Worm (Caenorhabditis elegans) whole organism, late embryonic: ENCODE data around the gene ksr-1.

ENCODE experiments used
- C08G9.2 ChIP-seq: sonication (generic microtip); optimal IDR thresholded peaks from 2 replicates; lab custom pipeline; 2016; ENCODE audit warnings: mild to moderate bottlenecking, missing genetic modification characterization, moderate library complexity, missing compliant biosample characterization
- F13H6.1 ChIP-seq: sonication (generic microtip); optimal IDR thresholded peaks from 2 replicates; lab custom pipeline; 2016; ENCODE audit warnings: missing genetic modification characterization, missing compliant biosample characterization
- K02D7.2 ChIP-seq: sonication (generic microtip); optimal IDR thresholded peaks from 2 replicates; lab custom pipeline; 2017; ENCODE audit warnings: mild to moderate bottlenecking, missing genetic modification characterization, missing compliant biosample characterization
- T23F11.4 ChIP-seq: fragments of 200-800 bp; sonication (Bioruptor generic); optimal IDR thresholded peaks from 2 replicates; lab custom pipeline; 2018; ENCODE audit warnings: mild to moderate bottlenecking, missing genetic modification characterization, missing compliant biosample characterization
- Y22D7AL.16 ChIP-seq: sonication (generic microtip); optimal IDR thresholded peaks from 2 replicates; lab custom pipeline; 2016; ENCODE audit warnings: missing genetic modification characterization, missing compliant biosample characterization
- ahr-1 ChIP-seq: sonication (generic microtip); optimal IDR thresholded peaks from 2 replicates; lab custom pipeline; 2016; ENCODE audit warnings: missing genetic modification characterization, missing compliant biosample characterization
- ceh-19 ChIP-seq: fragments of 200-800 bp; sonication (Bioruptor generic); optimal IDR thresholded peaks from 2 replicates; lab custom pipeline; 2018; ENCODE audit warnings: mild to moderate bottlenecking, missing genetic modification characterization, missing compliant biosample characterization
- ceh-2 ChIP-seq: sonication (generic microtip); optimal IDR thresholded peaks from 2 replicates; lab custom pipeline; 2016; ENCODE audit warnings: missing genotype, missing genetic modification characterization, missing compliant biosample characterization
- ceh-22 ChIP-seq: sonication (generic microtip); optimal IDR thresholded peaks from 2 replicates; lab custom pipeline; 2017; ENCODE audit warnings: missing biosample characterization, missing genetic modification characterization
- ceh-24 ChIP-seq: sonication (generic microtip); optimal IDR thresholded peaks from 2 replicates; lab custom pipeline; 2016; ENCODE audit warnings: mild to moderate bottlenecking, missing genetic modification characterization, missing compliant biosample characterization
- ceh-30 ChIP-seq: fragments of 150-350 bp; optimal IDR thresholded peaks from 2 replicates; lab custom pipeline; 2014; ENCODE audit warnings: missing biosample characterization, missing genetic modification characterization
- ceh-31 ChIP-seq: sonication (generic microtip); optimal IDR thresholded peaks from 2 replicates; lab custom pipeline; 2016; ENCODE audit warnings: missing genetic modification characterization, missing compliant biosample characterization
- ceh-9 ChIP-seq: sonication (generic microtip); optimal IDR thresholded peaks from 2 replicates; lab custom pipeline; 2016; ENCODE audit warnings: mild to moderate bottlenecking, missing genetic modification characterization, inconsistent platforms, missing compliant biosample characterization
- dmd-4 ChIP-seq: sonication (generic microtip); optimal IDR thresholded peaks from 2 replicates; lab custom pipeline; 2016; ENCODE audit warnings: borderline replicate concordance, missing genetic modification characterization, missing compliant biosample characterization
- dve-1 ChIP-seq: sonication (generic microtip); optimal IDR thresholded peaks from 2 replicates; lab custom pipeline; 2017; ENCODE audit warnings: antibody characterized with exemption, mild to moderate bottlenecking, missing genetic modification characterization, missing compliant biosample characterization
- elt-2 ChIP-seq: sonication (generic microtip); optimal IDR thresholded peaks from 2 replicates; lab custom pipeline; 2016; ENCODE audit warnings: missing genetic modification reagents, missing genetic modification characterization, missing compliant biosample characterization
- ets-4 ChIP-seq: sonication (generic microtip); optimal IDR thresholded peaks from 2 replicates; lab custom pipeline; 2016; ENCODE audit warnings: missing genetic modification characterization, missing compliant biosample characterization
- eyg-1 ChIP-seq: sonication (generic microtip); optimal IDR thresholded peaks from 2 replicates; lab custom pipeline; 2016; ENCODE audit warnings: missing genotype, missing genetic modification characterization, missing compliant biosample characterization
- fkh-10 ChIP-seq: fragments of 150-350 bp; optimal IDR thresholded peaks from 2 replicates; lab custom pipeline; 2014; ENCODE audit warnings: missing biosample characterization, missing genetic modification reagents, missing genetic modification characterization
- fkh-6 ChIP-seq: sonication (generic microtip); optimal IDR thresholded peaks from 2 replicates; lab custom pipeline; 2016; ENCODE audit warnings: missing genetic modification characterization, missing compliant biosample characterization
- hlh-13 ChIP-seq: fragments of 200-800 bp; sonication (Bioruptor generic); optimal IDR thresholded peaks from 2 replicates; lab custom pipeline; 2018; ENCODE audit warnings: mild to moderate bottlenecking, missing genetic modification characterization, missing compliant biosample characterization
- hlh-15 ChIP-seq: sonication (generic microtip); optimal IDR thresholded peaks from 2 replicates; lab custom pipeline; 2016; ENCODE audit warnings: missing genetic modification characterization, missing compliant biosample characterization
- hlh-30 ChIP-seq: sonication (generic microtip); optimal IDR thresholded peaks from 2 replicates; lab custom pipeline; 2017; ENCODE audit warnings: antibody characterized with exemption, missing genetic modification characterization, missing compliant biosample characterization; ENCODE audit not compliant: insufficient read depth
- lim-6 ChIP-seq: sonication (generic microtip); optimal IDR thresholded peaks from 2 replicates; lab custom pipeline; 2016; ENCODE audit warnings: missing genetic modification characterization, missing compliant biosample characterization
- lin-11 ChIP-seq: fragments of 200-800 bp; sonication (Bioruptor generic); optimal IDR thresholded peaks from 2 replicates; lab custom pipeline; 2018; ENCODE audit warnings: mild to moderate bottlenecking, missing genetic modification characterization, missing compliant biosample characterization
- madf-2 ChIP-seq: sonication (generic microtip); optimal IDR thresholded peaks from 2 replicates; lab custom pipeline; 2017; ENCODE audit warnings: missing genetic modification characterization, missing compliant biosample characterization
- nhr-11 ChIP-seq: fragments of 150-350 bp; optimal IDR thresholded peaks from 2 replicates; lab custom pipeline; 2014; ENCODE audit warnings: missing biosample characterization, missing genetic modification characterization
- odd-2 ChIP-seq: sonication (generic microtip); optimal IDR thresholded peaks from 2 replicates; lab custom pipeline; 2017; ENCODE audit warnings: antibody characterized with exemption, mild to moderate bottlenecking, missing genetic modification characterization, missing compliant biosample characterization
- pag-3 ChIP-seq: sonication (generic microtip); optimal IDR thresholded peaks from 2 replicates; lab custom pipeline; 2016; ENCODE audit warnings: missing compliant biosample characterization, missing genetic modification characterization, borderline replicate concordance
- pha-2 ChIP-seq: sonication (generic microtip); optimal IDR thresholded peaks from 2 replicates; lab custom pipeline; 2017; ENCODE audit warnings: mild to moderate bottlenecking, missing genetic modification characterization, missing compliant biosample characterization
- sdc-2 ChIP-seq: sonication (generic microtip); optimal IDR thresholded peaks from 2 replicates; lab custom pipeline; 2016; ENCODE audit warnings: missing genotype, missing genetic modification characterization, missing compliant biosample characterization
- sox-2 ChIP-seq: fragments of 200-800 bp; sonication (Bioruptor generic); IDR thresholded peaks from 2 replicates; pipeline ENCODE4 v1.3.6; 2022; ENCODE audit warnings: missing genetic modification reagents, missing genetic modification characterization, missing compliant biosample characterization
- tbx-2 ChIP-seq: sonication (generic microtip); optimal IDR thresholded peaks from 2 replicates; lab custom pipeline; 2016; ENCODE audit warnings: missing genetic modification characterization, missing compliant biosample characterization
- unc-3 ChIP-seq, 2 experiments: fragments of 200-800 bp in 1 of 2; sonication (Bioruptor generic) in 1 of 2; sonication (generic microtip) in 1 of 2; conservative IDR thresholded peaks in 1 of 2; optimal IDR thresholded peaks in 1 of 2; 2 replicates each; pipeline versions ENCODE4 v1.3.6 to Lab custom; 2016 to 2022; ENCODE audit warnings: missing compliant biosample characterization in 2 of 2, missing genetic modification characterization in 2 of 2, missing genetic modification reagents in 1 of 2
- unc-42 ChIP-seq: sonication (generic microtip); optimal IDR thresholded peaks from 2 replicates; lab custom pipeline; 2016; ENCODE audit warnings: missing genotype, missing genetic modification characterization, missing compliant biosample characterization

The ksr-1 gene

ce11 chrX:8257687-8258086, 17.3 kb upstream of the ksr-1 start:
- TF ChIP-seq ceh-19 (GFP tag; lab: Kevin White, UChicago) = no peak
- TF ChIP-seq unc-3 (GFP tag; conservative IDR thresholded peaks at IDR 0.05; lab: Robert Waterston, UW) = no peak
- TF ChIP-seq unc-3 (tag; optimal IDR thresholded peaks at IDR 0.05; lab: Kevin White, UChicago) = no peak
- no peak for TF ChIP-seq fkh-6 (tag; lab: Kevin White, UChicago)
- TF ChIP-seq madf-2 (tag; lab: Kevin White, UChicago) = no peak
- no peak for TF ChIP-seq pha-2 (tag; lab: Kevin White, UChicago)
- TF ChIP-seq dve-1 = no peak
- no peak for TF ChIP-seq sdc-2 (tag; lab: Kevin White, UChicago)
- no peak for TF ChIP-seq Y22D7AL.16 (tag; lab: Kevin White, UChicago)
- no peak for TF ChIP-seq tbx-2 (tag; lab: Kevin White, UChicago)

ce11 chrX:8261125-8261684, 13.8 kb upstream of the ksr-1 start, which contains the start of gene M60.7:
Gene M60.7, minus strand, starts transcription at chrX:8261175.
- TF ChIP-seq ceh-22 (tag; lab: Kevin White, UChicago) = no peak
- TF ChIP-seq C08G9.2 (tag; lab: Kevin White, UChicago) = no peak
- no peak for TF ChIP-seq ets-4 (tag; lab: Kevin White, UChicago)
- no peak for TF ChIP-seq nhr-11 (tag; lab: Kevin White, UChicago)
- TF ChIP-seq elt-2 = no peak
- no peak for TF ChIP-seq ceh-19 (GFP tag; lab: Kevin White, UChicago)
- TF ChIP-seq ahr-1 (tag; lab: Kevin White, UChicago) = no peak
- TF ChIP-seq lin-11 (tag; lab: Kevin White, UChicago) = no peak
- no peak for TF ChIP-seq ceh-30 (tag; lab: Kevin White, UChicago)
- TF ChIP-seq sox-2 = no peak
- no peak for TF ChIP-seq lim-6 (tag; lab: Kevin White, UChicago)
- TF ChIP-seq ceh-2 (tag; lab: Kevin White, UChicago) = no peak
- no peak for TF ChIP-seq odd-2 (tag; lab: Kevin White, UChicago)
- no peak for TF ChIP-seq T23F11.4 (GFP tag; lab: Kevin White, UChicago)
- no peak for TF ChIP-seq ceh-24 (tag; lab: Kevin White, UChicago)
- TF ChIP-seq hlh-15 = no peak
- no peak for TF ChIP-seq dmd-4 (tag; lab: Kevin White, UChicago)

- TF ChIP-seq pag-3 (tag; lab: Kevin White, UChicago) = no peak
- no peak for TF ChIP-seq fkh-10 (GFP tag; lab: Kevin White, UChicago)
- TF ChIP-seq hlh-13 (GFP tag; lab: Kevin White, UChicago) = no peak
- TF ChIP-seq ceh-9 (tag; lab: Kevin White, UChicago) = no peak
- TF ChIP-seq ceh-24 (tag; lab: Kevin White, UChicago) = no peak
- no peak for TF ChIP-seq Y22D7AL.16 (tag; lab: Kevin White, UChicago)
- TF ChIP-seq madf-2 (tag; lab: Kevin White, UChicago) = no peak
- TF ChIP-seq ets-4 (tag; lab: Kevin White, UChicago) = no peak
- no peak for TF ChIP-seq hlh-30
- TF ChIP-seq F13H6.1 (tag; lab: Kevin White, UChicago) = no peak
- no peak for TF ChIP-seq unc-3 (GFP tag; conservative IDR thresholded peaks at IDR 0.05; lab: Robert Waterston, UW)
- TF ChIP-seq unc-3 (tag; optimal IDR thresholded peaks at IDR 0.05; lab: Kevin White, UChicago) = no peak
- no peak for TF ChIP-seq elt-2
- TF ChIP-seq eyg-1 (tag; lab: Kevin White, UChicago) = no peak
These were observed 12.2 kb upstream of the ksr-1 start for ce11 chrX:8262734-8263133.

ce11 chrX:8268083-8268482, 6.9 kb upstream of the ksr-1 start:
- TF ChIP-seq unc-42 (tag; lab: Kevin White, UChicago) = peak; percentile 54
- TF ChIP-seq K02D7.2 (tag; lab: Kevin White, UChicago) = no peak
- TF ChIP-seq ceh-31 = peak; percentile 14
- TF ChIP-seq, all 69 proteins: peak for 2
